Fruit fly (Drosophila melanogaster) whole organism, embryonic: ENCODE data around the gene cbt.

Source experiments
- crp ChIP-seq, 2 experiments: fragments of 200-800 bp; sonication (Bioruptor generic); optimal IDR thresholded peaks; 2 replicates in 1 of 2; 3 replicates in 1 of 2; lab custom pipeline; 2017; ENCODE audit warnings: missing biosample characterization in 2 of 2, missing genetic modification characterization in 2 of 2, mild to moderate bottlenecking in 1 of 2, moderate library complexity in 1 of 2
- gfzf ChIP-seq: fragments of 200-800 bp; sonication (Bioruptor generic); optimal IDR thresholded peaks from 2 replicates; lab custom pipeline; 2016; ENCODE audit warnings: missing biosample characterization, mild to moderate bottlenecking, missing genetic modification characterization, moderate library complexity

- TF ChIP-seq gfzf (no peak), crp (GFP tag; optimal IDR thresholded peaks at IDR 0.05; lab: Kevin White, UChicago) (no peak)
These were observed 16.9 kb upstream of the cbt start for dm6 chr2L:496436-496835.
